Fruit fly (Drosophila melanogaster): ENCODE data around the gene CG9286.
A peak's percentile ranks its signal among the peaks of the same experiment; 100 is the strongest.

The CG9286 gene

dm6 chr3R:13822602-13823220 is 41.9 kb downstream of the CG9286 start:
- TF ChIP-seq tj (GFP tag; optimal IDR thresholded peaks at IDR 0.05), result peak; percentile 60
- TF ChIP-seq Crg-1 (GFP tag; optimal IDR thresholded peaks at IDR 0.05), result no peak
- TF ChIP-seq CG1620 (GFP tag; optimal IDR thresholded peaks at IDR 0.05), result no peak
- no peak for TF ChIP-seq bab1 (GFP tag; optimal IDR thresholded peaks at IDR 0.05)
- no peak for TF ChIP-seq CG33017 (tag; optimal IDR thresholded peaks at IDR 0.05)
- TF ChIP-seq CG5204 (GFP tag; optimal IDR thresholded peaks at IDR 0.05), result no peak
- TF ChIP-seq CG7045 (GFP tag; optimal IDR thresholded peaks at IDR 0.05), result no peak

- TF ChIP-seq Crg-1 (GFP tag; optimal IDR thresholded peaks at IDR 0.05) (no peak), CG5204 (GFP tag; optimal IDR thresholded peaks at IDR 0.05) (peak; percentile 11), tj (GFP tag; optimal IDR thresholded peaks at IDR 0.05) (peak; percentile 64), cnc (optimal IDR thresholded peaks at IDR 0.05) (no peak), Clk (GFP tag; optimal IDR thresholded peaks at IDR 0.05) (no peak), kay (GFP tag; ENCODE audit: borderline replicate concordance) (peak; percentile 57), CG7101 (tag; optimal IDR thresholded peaks at IDR 0.05) (no peak)
Measured at dm6 chr3R:13827953-13828922, 47.5 kb downstream of the CG9286 start, which contains the start of gene Mst87F. Mst87F (minus strand) TSS chr3R:13828008.

dm6 chr3R:13831042-13831441 is 50.3 kb downstream of the CG9286 start:
- no peak for TF ChIP-seq cic (GFP tag; optimal IDR thresholded peaks at IDR 0.05)
- TF ChIP-seq CG1620 (GFP tag; optimal IDR thresholded peaks at IDR 0.05), result no peak
- TF ChIP-seq CG14711 (tag; optimal IDR thresholded peaks at IDR 0.05), result no peak
- no peak for TF ChIP-seq toe (GFP tag; optimal IDR thresholded peaks at IDR 0.05)
- TF ChIP-seq Mnt (GFP tag; optimal IDR thresholded peaks at IDR 0.05), result no peak
- no peak for TF ChIP-seq CG12768 (GFP tag; optimal IDR thresholded peaks at IDR 0.05)
- TF ChIP-seq ovo (GFP tag; optimal IDR thresholded peaks at IDR 0.05), result no peak
- no peak for TF ChIP-seq kay (GFP tag; ENCODE audit: borderline replicate concordance)
- TF ChIP-seq cnc (optimal IDR thresholded peaks at IDR 0.05), result no peak
- no peak for TF ChIP-seq CG7101 (tag; optimal IDR thresholded peaks at IDR 0.05)
- TF ChIP-seq CG7045 (GFP tag; optimal IDR thresholded peaks at IDR 0.05), result no peak
- TF ChIP-seq CG11617 (GFP tag; optimal IDR thresholded peaks at IDR 0.05), result no peak
- TF ChIP-seq bab1 (GFP tag; optimal IDR thresholded peaks at IDR 0.05), result no peak
- TF ChIP-seq tj (GFP tag; optimal IDR thresholded peaks at IDR 0.05), result no peak
- TF ChIP-seq Hr96 (GFP tag; optimal IDR thresholded peaks at IDR 0.05), result no peak
- TF ChIP-seq CG33017 (tag; optimal IDR thresholded peaks at IDR 0.05), result no peak
- TF ChIP-seq CG5204 (GFP tag; optimal IDR thresholded peaks at IDR 0.05), result no peak
- TF ChIP-seq pad (GFP tag; optimal IDR thresholded peaks at IDR 0.05), result no peak
- TF ChIP-seq Crg-1 (GFP tag; optimal IDR thresholded peaks at IDR 0.05), result no peak
